Fruit fly (Drosophila melanogaster) whole organism, embryonic: ENCODE data around the gene Rbfox1.

Experiments
- CG10267 ChIP-seq: fragments of 200-800 bp; sonication (Bioruptor generic); optimal IDR thresholded peaks from 2 replicates; lab custom pipeline; 2018; ENCODE audit warnings: missing biosample characterization, mild to moderate bottlenecking, missing genetic modification characterization, moderate library complexity
- CG12391 ChIP-seq: fragments of 200-800 bp; sonication (Bioruptor generic); optimal IDR thresholded peaks from 3 replicates; lab custom pipeline; 2018; ENCODE audit warnings: missing biosample characterization, mild to moderate bottlenecking, missing genetic modification characterization, moderate library complexity
- CG15269 ChIP-seq: fragments of 200-800 bp; sonication (Bioruptor generic); optimal IDR thresholded peaks from 2 replicates; lab custom pipeline; 2018; ENCODE audit warnings: missing biosample characterization, mild to moderate bottlenecking, missing genetic modification characterization, moderate library complexity
- CG17359 ChIP-seq: fragments of 200-800 bp; sonication (Bioruptor generic); optimal IDR thresholded peaks from 3 replicates; lab custom pipeline; 2018; ENCODE audit warnings: missing biosample characterization, mild to moderate bottlenecking, missing genetic modification characterization, moderate library complexity
- CG17361 ChIP-seq: fragments of 200-800 bp; sonication (Bioruptor generic); IDR thresholded peaks from 3 replicates; pipeline ENCODE4 v1.3.6; 2022; ENCODE audit warnings: missing biosample characterization, missing genetic modification characterization
- CG18599 ChIP-seq: fragments of 200-800 bp; sonication (Bioruptor generic); optimal IDR thresholded peaks from 3 replicates; lab custom pipeline; 2017; ENCODE audit warnings: missing biosample characterization, missing genetic modification characterization, mild to moderate bottlenecking, moderate library complexity, missing genetic modification reagents
- CG2678 ChIP-seq: fragments of 200-800 bp; sonication (Bioruptor generic); optimal IDR thresholded peaks from 3 replicates; lab custom pipeline; 2019; ENCODE audit warnings: missing biosample characterization, mild to moderate bottlenecking, missing genetic modification characterization, moderate library complexity
- CG2712 ChIP-seq: fragments of 200-800 bp; optimal IDR thresholded peaks from 3 replicates; lab custom pipeline; 2019; ENCODE audit warnings: missing biosample characterization, mild to moderate bottlenecking, missing genetic modification characterization, moderate library complexity
- CG2875 ChIP-seq: fragments of 200-800 bp; sonication (Bioruptor generic); optimal IDR thresholded peaks from 2 replicates; lab custom pipeline; 2017; ENCODE audit warnings: missing biosample characterization, mild to moderate bottlenecking, missing genetic modification characterization, missing genetic modification reagents
- CG30431 ChIP-seq: fragments of 200-800 bp; sonication (Bioruptor generic); optimal IDR thresholded peaks from 2 replicates; lab custom pipeline; 2017; ENCODE audit warnings: missing biosample characterization, missing genetic modification characterization
- CG32767 ChIP-seq: fragments of 200-800 bp; sonication (Bioruptor generic); IDR thresholded peaks from 2 replicates; pipeline ENCODE4 v1.3.6; 2022; ENCODE audit warnings: missing biosample characterization, missing genetic modification characterization
- CG3281 ChIP-seq: fragments of 200-800 bp; sonication (Bioruptor generic); optimal IDR thresholded peaks from 3 replicates; lab custom pipeline; 2017; ENCODE audit warnings: missing biosample characterization, mild to moderate bottlenecking, missing genetic modification characterization
- CG6175 ChIP-seq: fragments of 200-800 bp; sonication (Bioruptor generic); IDR thresholded peaks from 3 replicates; pipeline ENCODE4 v1.3.6; 2022; ENCODE audit warnings: missing biosample characterization, missing genetic modification characterization
- CG6813 ChIP-seq: fragments of 200-800 bp; sonication (Bioruptor generic); optimal IDR thresholded peaks from 2 replicates; lab custom pipeline; 2017; ENCODE audit warnings: missing biosample characterization, missing genetic modification characterization, mild to moderate bottlenecking, moderate library complexity, missing genetic modification reagents
- CG7839 ChIP-seq: fragments of 200-800 bp; sonication (Bioruptor generic); optimal IDR thresholded peaks from 3 replicates; lab custom pipeline; 2018; ENCODE audit warnings: missing biosample characterization, mild to moderate bottlenecking, missing genetic modification characterization, moderate library complexity
- CG8944 ChIP-seq: fragments of 200-800 bp; sonication (Bioruptor generic); optimal IDR thresholded peaks from 3 replicates; lab custom pipeline; 2016; ENCODE audit warnings: missing biosample characterization, missing genetic modification characterization
- CG9727 ChIP-seq: fragments of 200-800 bp; sonication (Bioruptor generic); optimal IDR thresholded peaks from 3 replicates; lab custom pipeline; 2017; ENCODE audit warnings: missing biosample characterization, mild to moderate bottlenecking, missing genetic modification characterization
- CkIIα-i1 ChIP-seq: fragments of 200-800 bp; sonication (Bioruptor generic); IDR thresholded peaks from 2 replicates; pipeline ENCODE4 v1.3.6; 2022; ENCODE audit warnings: missing biosample characterization, missing genetic modification characterization
- CoRest ChIP-seq: fragments of 200-800 bp; sonication (Bioruptor generic); optimal IDR thresholded peaks from 3 replicates; lab custom pipeline; 2018; ENCODE audit warnings: missing biosample characterization, mild to moderate bottlenecking, missing genetic modification characterization, moderate library complexity
- Gug ChIP-seq: fragments of 200-800 bp; sonication (Bioruptor generic); IDR thresholded peaks from 4 replicates; pipeline ENCODE4 v1.3.6; 2022; ENCODE audit warnings: missing biosample characterization, missing genetic modification characterization
- HLH3B ChIP-seq: fragments of 200-800 bp; sonication (Bioruptor generic); IDR thresholded peaks from 2 replicates; pipeline ENCODE4 v1.3.6; 2022; ENCODE audit warnings: missing biosample characterization, missing genetic modification characterization
- Hr3 ChIP-seq: fragments of 200-800 bp; sonication (Bioruptor generic); optimal IDR thresholded peaks from 3 replicates; lab custom pipeline; 2016; ENCODE audit warnings: missing biosample characterization, missing genetic modification characterization
- MTF-1 ChIP-seq: fragments of 200-800 bp; sonication (Bioruptor generic); optimal IDR thresholded peaks from 2 replicates; lab custom pipeline; 2018; ENCODE audit warnings: missing biosample characterization, mild to moderate bottlenecking, missing genetic modification characterization, borderline replicate concordance
- Meics ChIP-seq: fragments of 200-800 bp; sonication (Bioruptor generic); optimal IDR thresholded peaks from 2 replicates; lab custom pipeline; 2017; ENCODE audit warnings: missing biosample characterization, mild to moderate bottlenecking, missing genetic modification characterization
- Neu2 ChIP-seq: fragments of 200-800 bp; sonication (Bioruptor generic); optimal IDR thresholded peaks from 3 replicates; lab custom pipeline; 2016; ENCODE audit warnings: missing biosample characterization, missing genetic modification characterization, borderline replicate concordance
- Nf-YB ChIP-seq: fragments of 200-800 bp; sonication (Bioruptor generic); optimal IDR thresholded peaks from 3 replicates; lab custom pipeline; 2019; ENCODE audit warnings: missing biosample characterization, mild to moderate bottlenecking, missing genetic modification characterization, moderate library complexity
- Sox102F ChIP-seq: fragments of 200-800 bp; sonication (Bioruptor generic); optimal IDR thresholded peaks from 2 replicates; lab custom pipeline; 2018; ENCODE audit warnings: missing biosample characterization, mild to moderate bottlenecking, missing genetic modification characterization, moderate library complexity
- Ssrp ChIP-seq: fragments of 200-800 bp; sonication (Bioruptor generic); optimal IDR thresholded peaks from 2 replicates; lab custom pipeline; 2018; ENCODE audit warnings: missing biosample characterization, mild to moderate bottlenecking, missing genetic modification characterization, moderate library complexity
- ap ChIP-seq: fragments of 200-800 bp; sonication (Bioruptor generic); IDR thresholded peaks from 2 replicates; pipeline ENCODE4 v1.3.6; 2022; ENCODE audit warnings: missing biosample characterization, missing genetic modification characterization
- az2 ChIP-seq: fragments of 200-800 bp; sonication (Bioruptor generic); optimal IDR thresholded peaks from 3 replicates; lab custom pipeline; 2016; ENCODE audit warnings: missing biosample characterization, missing genetic modification characterization
- bsh ChIP-seq, 2 experiments: fragments of 200-800 bp; sonication (Bioruptor generic); optimal IDR thresholded peaks; 2 replicates each; lab custom pipeline; 2017 to 2018; ENCODE audit warnings: mild to moderate bottlenecking in 2 of 2, missing biosample characterization in 2 of 2, missing genetic modification characterization in 2 of 2, moderate library complexity in 1 of 2
- croc ChIP-seq: fragments of 200-800 bp; sonication (Bioruptor generic); conservative IDR thresholded peaks from 3 replicates; pipeline ENCODE4 v1.3.6; 2022; ENCODE audit warnings: missing biosample characterization, missing genetic modification characterization
- dmrt99B ChIP-seq: fragments of 200-800 bp; sonication (Bioruptor generic); optimal IDR thresholded peaks from 2 replicates; lab custom pipeline; 2018; ENCODE audit warnings: missing biosample characterization, mild to moderate bottlenecking, missing genetic modification characterization, moderate library complexity
- dpn ChIP-seq, 2 experiments: fragments of 200-800 bp; sonication (Bioruptor generic); optimal IDR thresholded peaks; 3 replicates each; lab custom pipeline; 2016; ENCODE audit warnings: missing biosample characterization in 2 of 2, missing genetic modification characterization in 2 of 2
- esg ChIP-seq: fragments of 200-800 bp; sonication (Bioruptor generic); conservative IDR thresholded peaks from 2 replicates; pipeline ENCODE4 v1.3.6; 2022; ENCODE audit warnings: missing biosample characterization, missing genetic modification characterization
- ewg ChIP-seq: fragments of 200-800 bp; sonication (Bioruptor generic); optimal IDR thresholded peaks from 3 replicates; lab custom pipeline; 2017; ENCODE audit warnings: mild to moderate bottlenecking, missing biosample characterization, missing genetic modification reagents, missing genetic modification characterization
- grau ChIP-seq: fragments of 200-800 bp; optimal IDR thresholded peaks from 3 replicates; lab custom pipeline; 2019; ENCODE audit warnings: missing biosample characterization, mild to moderate bottlenecking, missing genetic modification characterization, moderate library complexity
- ind ChIP-seq: fragments of 200-800 bp; sonication (Bioruptor generic); optimal IDR thresholded peaks from 3 replicates; lab custom pipeline; 2016; ENCODE audit warnings: missing biosample characterization, missing genetic modification characterization
- kni ChIP-seq: fragments of 200-800 bp; sonication (Bioruptor generic); optimal IDR thresholded peaks from 3 replicates; lab custom pipeline; 2017; ENCODE audit warnings: mild to moderate bottlenecking, missing biosample characterization, missing genetic modification reagents, missing genetic modification characterization
- lmd ChIP-seq: fragments of 200-800 bp; sonication (Bioruptor generic); IDR thresholded peaks from 2 replicates; pipeline ENCODE4 v1.3.6; 2022; ENCODE audit warnings: missing biosample characterization, missing genetic modification characterization
- nerfin-1 ChIP-seq: fragments of 200-800 bp; sonication (Bioruptor generic); optimal IDR thresholded peaks from 3 replicates; lab custom pipeline; 2019; ENCODE audit warnings: missing biosample characterization, mild to moderate bottlenecking, missing genetic modification characterization, moderate library complexity
- nmo ChIP-seq: fragments of 200-800 bp; sonication (Bioruptor generic); optimal IDR thresholded peaks from 2 replicates; lab custom pipeline; 2018; ENCODE audit warnings: missing biosample characterization, mild to moderate bottlenecking, missing genetic modification characterization, moderate library complexity
- nom ChIP-seq: fragments of 200-800 bp; sonication (Bioruptor generic); optimal IDR thresholded peaks from 2 replicates; lab custom pipeline; 2017; ENCODE audit warnings: missing biosample characterization, missing genetic modification characterization, mild to moderate bottlenecking, moderate library complexity, missing genetic modification reagents
- row ChIP-seq: fragments of 200-800 bp; sonication (Bioruptor generic); IDR thresholded peaks from 3 replicates; pipeline ENCODE4 v1.3.6; 2022; ENCODE audit warnings: missing biosample characterization, missing genetic modification characterization
- sens ChIP-seq: fragments of 200-800 bp; sonication (Bioruptor generic); peaks from one replicate; lab custom pipeline; 2016; ENCODE audit warnings: missing biosample characterization, missing genetic modification characterization
- sisA ChIP-seq: fragments of 200-800 bp; sonication (Bioruptor generic); IDR thresholded peaks from 2 replicates; pipeline ENCODE4 v1.3.6; 2022; ENCODE audit warnings: missing biosample characterization, missing genetic modification characterization
- stc ChIP-seq: fragments of 200-800 bp; sonication (Bioruptor generic); IDR thresholded peaks from 2 replicates; pipeline ENCODE4 v1.3.6; 2022; ENCODE audit warnings: missing biosample characterization, missing genetic modification characterization
- sug ChIP-seq: fragments of 200-800 bp; optimal IDR thresholded peaks from 2 replicates; lab custom pipeline; 2019; ENCODE audit warnings: missing biosample characterization, mild to moderate bottlenecking, missing genetic modification characterization, moderate library complexity
- trh ChIP-seq: fragments of 200-800 bp; sonication (Bioruptor generic); optimal IDR thresholded peaks from 2 replicates; lab custom pipeline; 2016; ENCODE audit warnings: missing biosample characterization, missing genetic modification characterization

Rbfox1 gene

dm6 chr3L:10514829-10515228, 33.6 kb downstream of the Rbfox1 start (continued):
- TF ChIP-seq CG10267 (tag; lab: Kevin White, UChicago) (peak; percentile 42), nmo (GFP tag; lab: Kevin White, UChicago) (peak; percentile 17), CG2875 (GFP tag; lab: Kevin White, UChicago) (peak; percentile 27), nom (GFP tag; lab: Kevin White, UChicago) (no peak), CG8944 (GFP tag; lab: Kevin White, UChicago) (no peak), Gug (GFP tag; lab: Robert Waterston, UW) (peak; percentile 9; the same call in 2 of the 4 replicates), Hr3 (GFP tag; lab: Kevin White, UChicago) (peak; percentile 2), CG3281 (GFP tag; lab: Kevin White, UChicago) (peak; percentile 22), CG17359 (tag; lab: Kevin White, UChicago) (peak; percentile 47), CG6813 (peak; percentile 38), Nf-YB (GFP tag; lab: Kevin White, UChicago) (peak; percentile 9), ap (peak; percentile 26; the same call in 1 of the 2 replicates), az2 (peak; percentile 15), CG7839 (tag; lab: Kevin White, UChicago) (peak; percentile 55), nerfin-1 (peak; percentile 6), lmd (GFP tag; lab: Robert Waterston, UW) (peak; percentile 37; the same call in 1 of the 2 replicates), Meics (peak; percentile 32), sisA (GFP tag; lab: Robert Waterston, UW) (0 out of 2 replicates have a peak, but pooled peaks have one; percentile 15), CG30431 (GFP tag; lab: Kevin White, UChicago) (peak; percentile 35), CG32767 (GFP tag; lab: Robert Waterston, UW) (peak; percentile 21; the same call in 1 of the 2 replicates), ewg (GFP tag; lab: Kevin White, UChicago) (no peak), CkIIα-i1 (no peak), croc (no peak; the same call in 2 of the 3 replicates), Sox102F (GFP tag; lab: Kevin White, UChicago) (peak; percentile 41), Ssrp (peak; percentile 8), CG12391 (tag; lab: Kevin White, UChicago) (peak; percentile 33), sug (no peak), CG18599 (GFP tag; lab: Kevin White, UChicago) (peak; percentile 49), MTF-1 (no peak), CoRest (tag; lab: Kevin White, UChicago) (peak; percentile 33), bsh (GFP tag; optimal IDR thresholded peaks at IDR 0.05; lab: Kevin White, UChicago) (peak in 1 of 2 experiments; percentile 60), stc (0 out of 2 replicates have a peak, but pooled peaks have one; percentile 44), dpn (GFP tag; optimal IDR thresholded peaks at IDR 0.05; lab: Kevin White, UChicago) (peak in 1 of 2 experiments; percentile 34), HLH3B (GFP tag; lab: Robert Waterston, UW) (peak; percentile 35; the same call in 1 of the 2 replicates), esg (GFP tag; lab: Robert Waterston, UW) (peak; percentile 37; the same call in 1 of the 2 replicates), trh (no peak), CG17361 (GFP tag; lab: Robert Waterston, UW) (peak; percentile 67), CG15269 (tag; lab: Kevin White, UChicago) (peak; percentile 4), kni (GFP tag; lab: Kevin White, UChicago) (no peak), ind (GFP tag; lab: Kevin White, UChicago) (peak; percentile 16), CG2678 (tag; lab: Kevin White, UChicago) (peak; percentile 62), row (GFP tag; lab: Robert Waterston, UW) (peak; percentile 51; the same call in 2 of the 3 replicates), dmrt99B (tag; lab: Kevin White, UChicago) (peak; percentile 59), grau (peak; percentile 33), CG2712 (peak; percentile 77), sens (peak; percentile 43), CG6175 (GFP tag; lab: Robert Waterston, UW) (no peak), Neu2 (GFP tag; lab: Kevin White, UChicago) (no peak), CG9727 (GFP tag; lab: Kevin White, UChicago) (peak; percentile 47)
